Worm (Caenorhabditis elegans): ENCODE data around the gene C46A5.4.

DNA sequence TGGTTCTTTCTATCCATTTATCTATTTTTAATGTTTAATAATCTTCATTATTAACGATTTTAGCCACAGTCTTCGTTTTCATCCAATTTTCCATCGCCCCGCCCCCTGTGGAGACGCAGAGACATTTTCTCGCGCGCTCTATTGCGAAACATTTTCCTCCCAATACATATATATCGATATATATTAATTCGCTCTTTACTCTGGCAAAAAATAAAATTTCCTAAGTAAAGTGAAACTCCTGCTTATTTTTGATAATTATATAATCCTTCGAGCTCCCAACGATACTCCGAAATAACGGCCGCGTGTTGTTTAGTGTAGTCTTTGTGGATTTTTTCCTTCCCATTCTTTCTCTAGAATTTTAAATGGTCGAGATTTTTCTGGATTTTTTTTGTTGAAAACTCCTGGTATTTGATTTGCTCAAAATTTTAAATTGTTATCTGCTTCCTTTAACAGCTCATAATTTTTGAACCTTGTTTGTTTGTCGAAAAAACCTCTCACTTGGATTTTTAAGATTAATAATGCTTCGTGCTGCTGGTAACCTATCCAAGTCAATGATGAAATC, 28.7 kb downstream of the C46A5.4 start, which contains the start of gene sucg-1:
- TF ChIP-seq tab-1 (GFP tag; IDR thresholded peaks at IDR 0.05) (no peak), cog-1 (tag; optimal IDR thresholded peaks at IDR 0.05) (no peak), T22C8.4 (GFP tag; IDR thresholded peaks at IDR 0.05) (no peak), flt-1 (GFP tag; IDR thresholded peaks at IDR 0.05) (no peak), ztf-23 (GFP tag; IDR thresholded peaks at IDR 0.05) (no peak), klf-2 (GFP tag; conservative IDR thresholded peaks at IDR 0.05) (no peak), med-1 (GFP tag; optimal IDR thresholded peaks at IDR 0.05; ENCODE audit: insufficient read depth) (no peak)
